Worm (Caenorhabditis elegans) whole organism, young adult: ENCODE results near the gene ugt-63.

ENCODE experiments used
- F10E7.11 ChIP-seq: sonication (generic microtip); optimal IDR thresholded peaks from 2 replicates; lab custom pipeline; 2017; ENCODE audit warnings: mild to moderate bottlenecking, missing genetic modification characterization, moderate library complexity, missing compliant biosample characterization
- F22D6.2 ChIP-seq: sonication (generic microtip); optimal IDR thresholded peaks from 2 replicates; lab custom pipeline; 2016; ENCODE audit warnings: mild to moderate bottlenecking, missing genetic modification characterization, missing compliant biosample characterization
- F57A8.1 ChIP-seq: fragments of 200-800 bp; sonication (Bioruptor generic); optimal IDR thresholded peaks from 2 replicates; lab custom pipeline; 2018; ENCODE audit warnings: mild to moderate bottlenecking, missing genetic modification characterization, moderate library complexity, missing compliant biosample characterization
- F57C9.4 ChIP-seq: sonication (generic microtip); optimal IDR thresholded peaks from 2 replicates; lab custom pipeline; 2017; ENCODE audit warnings: mild to moderate bottlenecking, missing genetic modification characterization, missing compliant biosample characterization
- Y79H2A.3 ChIP-seq: fragments of 200-800 bp; sonication (Bioruptor generic); conservative IDR thresholded peaks from 2 replicates; pipeline ENCODE4 v1.3.6; 2022; ENCODE audit warnings: missing genetic modification reagents, missing genetic modification characterization, missing compliant biosample characterization
- Y95B8A.8 ChIP-seq: fragments of 200-800 bp; sonication (Bioruptor generic); IDR thresholded peaks from 2 replicates; pipeline ENCODE4 v1.3.6; 2022; ENCODE audit warnings: missing genetic modification reagents, missing genetic modification characterization, missing compliant biosample characterization
- ZK185.1 ChIP-seq: sonication (generic microtip); optimal IDR thresholded peaks from 2 replicates; lab custom pipeline; 2016; ENCODE audit warnings: mild to moderate bottlenecking, missing genetic modification characterization, missing compliant biosample characterization; ENCODE audit not compliant: poor library complexity, severe bottlenecking
- aptf-3 ChIP-seq: fragments of 200-800 bp; sonication (Bioruptor generic); IDR thresholded peaks from 2 replicates; pipeline ENCODE4 v1.3.6; 2022; ENCODE audit warnings: missing genetic modification characterization, missing compliant biosample characterization
- bed-1 ChIP-seq: fragments of 200-800 bp; sonication (Bioruptor generic); IDR thresholded peaks from 2 replicates; pipeline ENCODE4 v1.3.6; 2022; ENCODE audit warnings: missing genetic modification reagents, missing genetic modification characterization, missing compliant biosample characterization
- ceh-100 ChIP-seq: fragments of 200-800 bp; sonication (Bioruptor generic); IDR thresholded peaks from 2 replicates; pipeline ENCODE4 v1.3.6; 2022; ENCODE audit warnings: missing genetic modification reagents, missing genetic modification characterization, missing compliant biosample characterization
- ceh-40 ChIP-seq: fragments of 200-800 bp; sonication (Bioruptor generic); IDR thresholded peaks from 2 replicates; pipeline ENCODE4 v1.3.6; 2022; ENCODE audit warnings: missing genetic modification characterization, missing compliant biosample characterization
- chd-7 ChIP-seq: sonication (generic microtip); optimal IDR thresholded peaks from 2 replicates; lab custom pipeline; 2016; ENCODE audit warnings: mild to moderate bottlenecking, missing genetic modification characterization, moderate library complexity, missing compliant biosample characterization
- dpff-1 ChIP-seq: sonication (generic microtip); optimal IDR thresholded peaks from 2 replicates; lab custom pipeline; 2017; ENCODE audit warnings: mild to moderate bottlenecking, missing genetic modification characterization, missing compliant biosample characterization
- egl-44 ChIP-seq: fragments of 200-800 bp; sonication (Bioruptor generic); IDR thresholded peaks from 2 replicates; pipeline ENCODE4 v1.3.6; 2022; ENCODE audit warnings: missing genetic modification reagents, missing genetic modification characterization, missing compliant biosample characterization
- egrh-3 ChIP-seq: fragments of 200-800 bp; sonication (Bioruptor generic); IDR thresholded peaks from 2 replicates; pipeline ENCODE4 v1.3.6; 2022; ENCODE audit warnings: missing genetic modification reagents, missing genetic modification characterization, missing compliant biosample characterization
- ekl-4 ChIP-seq: fragments of 200-800 bp; sonication (Bioruptor generic); IDR thresholded peaks from 2 replicates; pipeline ENCODE4 v1.3.6; 2022; ENCODE audit warnings: missing genetic modification reagents, missing genetic modification characterization, missing compliant biosample characterization
- hsf-1 ChIP-seq: fragments of 200-800 bp; sonication (Bioruptor generic); IDR thresholded peaks from 2 replicates; pipeline ENCODE4 v1.3.6; 2022; ENCODE audit warnings: missing genetic modification reagents, missing genetic modification characterization, missing compliant biosample characterization
- lin-40 ChIP-seq: sonication (generic microtip); optimal IDR thresholded peaks from 2 replicates; lab custom pipeline; 2016; ENCODE audit warnings: missing genetic modification characterization, mild to moderate bottlenecking, missing compliant biosample characterization, missing genotype, missing genetic modification reagents
- madf-3 ChIP-seq: fragments of 200-800 bp; sonication (Bioruptor generic); IDR thresholded peaks from 2 replicates; pipeline ENCODE4 v1.3.6; 2022; ENCODE audit warnings: missing genetic modification reagents, missing genetic modification characterization, missing compliant biosample characterization
- mel-28 ChIP-seq: sonication (generic microtip); optimal IDR thresholded peaks from 2 replicates; lab custom pipeline; 2016; ENCODE audit warnings: borderline replicate concordance, mild to moderate bottlenecking, missing genetic modification characterization, missing compliant biosample characterization
- nfya-1 ChIP-seq: sonication (generic microtip); optimal IDR thresholded peaks from 2 replicates; lab custom pipeline; 2017; ENCODE audit warnings: antibody characterized with exemption, missing compliant biosample characterization, missing genetic modification characterization, borderline replicate concordance; ENCODE audit not compliant: insufficient read depth
- nfya-2 ChIP-seq: fragments of 200-800 bp; sonication (Bioruptor generic); IDR thresholded peaks from 2 replicates; pipeline ENCODE4 v1.3.6; 2022; ENCODE audit warnings: missing genetic modification reagents, missing genetic modification characterization, missing compliant biosample characterization
- nhr-120 ChIP-seq: fragments of 200-800 bp; sonication (Bioruptor generic); IDR thresholded peaks from 2 replicates; pipeline ENCODE4 v1.3.6; 2022; ENCODE audit warnings: missing genetic modification characterization, missing compliant biosample characterization
- nhr-80 ChIP-seq: sonication (generic microtip); optimal IDR thresholded peaks from 2 replicates; lab custom pipeline; 2016; ENCODE audit warnings: missing genetic modification characterization, missing compliant biosample characterization
- nhr-90 ChIP-seq: sonication (generic microtip); optimal IDR thresholded peaks from 2 replicates; lab custom pipeline; 2016; ENCODE audit warnings: missing genotype, mild to moderate bottlenecking, missing genetic modification characterization, missing compliant biosample characterization
- pbrm-1 ChIP-seq: fragments of 200-800 bp; sonication (Bioruptor generic); IDR thresholded peaks from 2 replicates; pipeline ENCODE4 v1.3.6; 2022; ENCODE audit warnings: missing genetic modification reagents, missing genetic modification characterization, missing compliant biosample characterization
- pha-4 ChIP-seq: fragments of 150-350 bp; sonication (generic microtip); optimal IDR thresholded peaks from 2 replicates; lab custom pipeline; 2014; ENCODE audit warnings: missing biosample characterization, missing genetic modification reagents, missing genetic modification characterization
- rec-8 ChIP-seq, 2 experiments: sonication (generic microtip); optimal IDR thresholded peaks; 2 replicates each; lab custom pipeline; 2016; ENCODE audit warnings: mild to moderate bottlenecking in 2 of 2, missing genetic modification characterization in 2 of 2, missing genetic modification reagents in 2 of 2, missing genotype in 2 of 2, missing biosample characterization in 1 of 2, missing compliant biosample characterization in 1 of 2, moderate library complexity in 1 of 2
- snpc-1.1 ChIP-seq: sonication (generic microtip); optimal IDR thresholded peaks from 2 replicates; lab custom pipeline; 2017; ENCODE audit warnings: missing genetic modification characterization, mild to moderate bottlenecking, missing compliant biosample characterization, antibody characterized with exemption, moderate library complexity, missing genotype, missing genetic modification reagents; ENCODE audit not compliant: insufficient read depth
- tbp1 ChIP-seq: fragments of 200-800 bp; sonication (Bioruptor generic); optimal IDR thresholded peaks from 2 replicates; lab custom pipeline; 2018; ENCODE audit warnings: mild to moderate bottlenecking, missing genetic modification characterization, missing compliant biosample characterization
- unc-130 ChIP-seq: sonication (generic microtip); optimal IDR thresholded peaks from 2 replicates; lab custom pipeline; 2016; ENCODE audit warnings: missing genetic modification reagents, missing genetic modification characterization, missing compliant biosample characterization
- zfh-2 ChIP-seq: fragments of 200-800 bp; sonication (Bioruptor generic); conservative IDR thresholded peaks from 2 replicates; pipeline ENCODE4 v1.3.6; 2022; ENCODE audit warnings: missing genetic modification reagents, missing genetic modification characterization, missing compliant biosample characterization

The ugt-63 gene

ce11 chrV:5097035-5097434, 13.5 kb downstream of the ugt-63 start, which contains the start of gene C04F5.2:
C04F5.2 (minus strand) TSS chrV:5097135.
- TF ChIP-seq madf-3 (no peak), nhr-80 (tag; lab: Kevin White, UChicago) (no peak), chd-7 (tag; lab: Kevin White, UChicago) (no peak), F57A8.1 (GFP tag; lab: Kevin White, UChicago) (no peak), ceh-40 (GFP tag; lab: Robert Waterston, UW) (no peak)
- TF ChIP-seq, all 124 proteins: peak for 0

ce11 chrV:5090386-5090785, 20.2 kb downstream of the ugt-63 start:
- TF ChIP-seq F10E7.11 (tag; lab: Kevin White, UChicago) (no peak), nhr-120 (no peak), aptf-3 (GFP tag; lab: Robert Waterston, UW) (no peak), snpc-1.1 (tag; lab: Kevin White, UChicago) (no peak), egrh-3 (no peak), unc-130 (no peak), ekl-4 (GFP tag; lab: Robert Waterston, UW) (no peak), nfya-2 (GFP tag; lab: Robert Waterston, UW) (no peak), ceh-100 (GFP tag; lab: Robert Waterston, UW) (no peak), nhr-90 (tag; lab: Kevin White, UChicago) (no peak), Y95B8A.8 (GFP tag; lab: Robert Waterston, UW) (no peak), ZK185.1 (tag; lab: Kevin White, UChicago) (no peak), Y79H2A.3 (GFP tag; lab: Robert Waterston, UW) (no peak), egl-44 (GFP tag; lab: Robert Waterston, UW) (no peak), tbp1 (no peak)

- no peak for TF ChIP-seq dpff-1 (tag; lab: Kevin White, UChicago)
- no peak for TF ChIP-seq rec-8 (tag; optimal IDR thresholded peaks at IDR 0.05; lab: Kevin White, UChicago)
- TF ChIP-seq hsf-1 (GFP tag; lab: Robert Waterston, UW): no peak
- TF ChIP-seq F22D6.2 (tag; lab: Kevin White, UChicago): no peak
- TF ChIP-seq pbrm-1 (GFP tag; lab: Robert Waterston, UW): no peak
- TF ChIP-seq F57C9.4 (tag; lab: Kevin White, UChicago): no peak
- TF ChIP-seq chd-7 (tag; lab: Kevin White, UChicago): no peak
- no peak for TF ChIP-seq pha-4 (tag; lab: Kevin White, UChicago)
- no peak for TF ChIP-seq lin-40 (tag; lab: Kevin White, UChicago)
- TF ChIP-seq ceh-40 (GFP tag; lab: Robert Waterston, UW): no peak
- no peak for TF ChIP-seq bed-1 (GFP tag; lab: Robert Waterston, UW)
These were observed 21.0 kb downstream of the ugt-63 start, which contains the start of gene glb-32 for ce11 chrV:5089497-5090134. glb-32 (minus strand) TSS chrV:5089547.

ce11 chrV:5088311-5088710, 22.3 kb downstream of the ugt-63 start:
- peak; percentile 21; the same call in 1 of the 2 replicates for TF ChIP-seq zfh-2
- no peak for TF ChIP-seq bed-1 (GFP tag; lab: Robert Waterston, UW)
- TF ChIP-seq mel-28 (tag; lab: Kevin White, UChicago): no peak
- TF ChIP-seq nfya-1 (tag; lab: Kevin White, UChicago): no peak
